Fruit fly (Drosophila melanogaster): ENCODE data around the gene dbe.

dm6 chr2L:869497-870040, at the start of gene dbe:
- TF ChIP-seq CG8478 (optimal IDR thresholded peaks at IDR 0.05) (no peak), CTCF (optimal IDR thresholded peaks at IDR 0.05) (no peak)
